Worm (Caenorhabditis elegans) whole organism, L4 larva: Measurements from ENCODE around the gene str-20.

ENCODE experiments used
- ama-1 ChIP-seq: fragments of 150-350 bp; optimal IDR thresholded peaks from 2 replicates; lab custom pipeline; 2014; ENCODE audit warnings: inconsistent platforms, mixed read lengths
- gei-8 ChIP-seq: fragments of 200-800 bp; sonication (Bioruptor generic); optimal IDR thresholded peaks from 2 replicates; lab custom pipeline; 2018; ENCODE audit warnings: mild to moderate bottlenecking, missing genetic modification characterization, missing compliant biosample characterization
- lin-39 ChIP-seq: fragments of 150-350 bp; optimal IDR thresholded peaks from 2 replicates; lab custom pipeline; 2014; ENCODE audit warnings: missing biosample characterization, missing genetic modification reagents, missing genetic modification characterization
- nhr-11 ChIP-seq: fragments of 150-350 bp; optimal IDR thresholded peaks from 2 replicates; lab custom pipeline; 2014; ENCODE audit warnings: missing biosample characterization, missing genetic modification characterization
- nhr-237 ChIP-seq: sonication (generic microtip); optimal IDR thresholded peaks from 2 replicates; lab custom pipeline; 2017; ENCODE audit warnings: missing biosample characterization, missing genetic modification characterization

DNA sequence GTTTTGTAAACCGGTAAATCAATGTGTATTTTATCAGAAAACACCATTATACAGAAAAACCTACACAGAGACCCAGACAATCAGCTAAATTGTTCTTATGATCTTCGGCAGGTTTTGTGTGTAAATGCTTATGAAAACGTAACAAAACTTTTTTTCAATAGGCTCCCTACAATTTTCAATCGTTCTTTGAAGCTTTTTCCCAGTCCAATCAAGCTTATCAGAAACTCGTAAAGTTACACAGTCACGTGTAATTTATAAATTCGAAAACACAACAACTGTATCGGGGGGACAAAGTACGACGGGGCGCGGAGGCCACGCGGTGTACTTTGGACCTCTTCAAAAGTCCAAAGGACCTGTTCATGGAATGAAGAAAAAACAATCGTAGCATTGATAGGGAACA, 26.1 kb upstream of the str-20 start:
- TF ChIP-seq gei-8 (GFP tag; lab: Kevin White, UChicago): peak; percentile 2
- no peak for TF ChIP-seq nhr-237 (tag; lab: Kevin White, UChicago)
- peak; percentile 64 for TF ChIP-seq ama-1 (lab: Kevin White, UChicago)
- no peak for TF ChIP-seq lin-39 (tag; lab: Kevin White, UChicago)
- TF ChIP-seq nhr-11 (tag; lab: Kevin White, UChicago): no peak
